Worm (Caenorhabditis elegans): Measurements from ENCODE around the gene T03F6.9.

DNA sequence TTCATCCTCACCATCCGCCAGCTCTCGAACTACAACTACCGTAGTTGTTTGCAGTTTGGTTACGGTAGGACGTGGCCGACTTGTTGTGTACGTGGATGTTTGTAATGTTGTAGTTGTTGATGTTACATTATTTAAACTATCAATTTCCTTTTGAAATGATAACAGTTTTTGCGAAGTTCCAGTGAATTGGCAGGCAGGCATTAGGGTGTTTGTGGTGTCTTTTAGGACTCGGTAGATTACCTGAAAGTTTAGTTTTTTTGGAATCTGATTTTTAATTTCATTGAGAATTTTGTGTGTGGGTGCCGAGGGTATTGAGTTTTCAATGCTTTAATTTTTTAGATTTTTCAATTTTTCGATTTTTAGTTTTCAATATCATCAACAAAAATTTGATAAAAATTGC lies 48.3 kb downstream of the T03F6.9 start, which contains the start of gene F53A2.11:
- no peak for TF ChIP-seq aly-2 (tag; optimal IDR thresholded peaks at IDR 0.05)
- no peak for TF ChIP-seq snpc-4 (tag; optimal IDR thresholded peaks at IDR 0.05)
- TF ChIP-seq ZK546.5 (tag; optimal IDR thresholded peaks at IDR 0.05) = no peak
- TF ChIP-seq zag-1 (tag; optimal IDR thresholded peaks at IDR 0.05) = no peak
- TF ChIP-seq ama-1 (optimal IDR thresholded peaks at IDR 0.05) = no peak
- no peak for TF ChIP-seq tbx-2 (tag; optimal IDR thresholded peaks at IDR 0.05)
- no peak for TF ChIP-seq nhr-237 (tag; optimal IDR thresholded peaks at IDR 0.05)
- no peak for TF ChIP-seq nhr-11 (tag; optimal IDR thresholded peaks at IDR 0.05)
- TF ChIP-seq ztf-4 (tag; optimal IDR thresholded peaks at IDR 0.05) = no peak
- TF ChIP-seq ztf-11 (tag; optimal IDR thresholded peaks at IDR 0.05) = no peak
- TF ChIP-seq fkh-10 (GFP tag; optimal IDR thresholded peaks at IDR 0.05) = no peak
- TF ChIP-seq skn-1 (tag; optimal IDR thresholded peaks at IDR 0.05) = no peak
- no peak for TF ChIP-seq egl-27 (tag; optimal IDR thresholded peaks at IDR 0.05)

All from whole organism, L3 larva.